Fruit fly (Drosophila melanogaster) whole organism, prepupa: ENCODE results near the gene Max.

Experiments
- Blimp-1 ChIP-seq: fragments of 200-800 bp; sonication (Bioruptor generic); optimal IDR thresholded peaks from 3 replicates; lab custom pipeline; 2017; ENCODE audit warnings: missing biosample characterization, missing genetic modification characterization, mild to moderate bottlenecking, moderate library complexity, missing genetic modification reagents
- Hr39 ChIP-seq: fragments of 200-800 bp; sonication (Bioruptor generic); optimal IDR thresholded peaks from 2 replicates; lab custom pipeline; 2016; ENCODE audit warnings: missing biosample characterization, missing genetic modification characterization
- OdsH ChIP-seq: fragments of 200-800 bp; sonication (Bioruptor generic); optimal IDR thresholded peaks from 3 replicates; lab custom pipeline; 2016; ENCODE audit warnings: missing biosample characterization, missing genetic modification characterization

DNA sequence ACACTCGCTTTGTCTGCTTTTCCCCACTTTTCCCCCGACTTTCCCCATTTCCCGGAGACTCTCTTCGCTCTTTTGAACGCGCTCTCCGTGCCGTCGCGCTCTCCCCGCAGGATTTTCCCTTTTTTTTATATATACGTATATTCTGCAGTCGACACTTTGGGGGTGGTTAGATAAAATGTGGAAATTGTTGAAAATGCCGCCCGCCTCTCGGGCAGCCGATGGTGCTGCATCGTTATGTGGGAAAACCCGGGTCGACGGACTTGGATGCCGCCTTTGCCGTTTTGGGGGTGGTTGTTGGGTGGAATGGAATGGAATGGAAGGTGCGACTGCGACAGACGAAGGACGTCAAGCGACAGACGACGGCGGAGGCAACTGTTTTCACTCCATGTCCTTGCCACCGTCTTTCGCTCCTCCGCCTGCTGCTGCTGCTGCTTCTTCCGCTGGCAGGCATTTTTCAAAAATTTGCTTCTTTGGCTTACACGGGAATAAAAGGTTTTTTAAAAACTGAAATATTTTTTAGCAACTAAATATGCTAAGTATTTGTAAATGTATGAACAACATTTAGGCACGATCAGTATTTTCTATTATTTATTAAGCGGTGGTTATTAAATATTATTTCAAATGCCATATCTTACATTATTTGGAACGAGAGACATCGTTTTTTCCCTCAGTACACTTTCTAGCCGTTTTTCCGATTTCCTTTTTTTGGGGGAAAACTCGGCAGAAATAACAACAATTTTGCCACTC is 33.0 kb downstream of the Max start:
- TF ChIP-seq Blimp-1 (GFP tag; lab: Kevin White, UChicago) (no peak), Hr39 (GFP tag; lab: Kevin White, UChicago) (no peak), OdsH (no peak)
